Fruit fly (Drosophila melanogaster): ENCODE measurements around the gene MBD-like.

dm6 chr3R:9603022-9603942 lies 43.7 kb downstream of the MBD-like start:
- TF ChIP-seq Dif (GFP tag; optimal IDR thresholded peaks at IDR 0.05; ENCODE audit: partially characterized antibody) (no peak), pan (optimal IDR thresholded peaks at IDR 0.05) (no peak)

Data from whole organism, wandering third instar larva.